Fruit fly (Drosophila melanogaster): ENCODE results near the gene CG31909.
A peak's percentile ranks its signal among the peaks of the same experiment; 100 is the strongest.

CG31909 gene

DNA sequence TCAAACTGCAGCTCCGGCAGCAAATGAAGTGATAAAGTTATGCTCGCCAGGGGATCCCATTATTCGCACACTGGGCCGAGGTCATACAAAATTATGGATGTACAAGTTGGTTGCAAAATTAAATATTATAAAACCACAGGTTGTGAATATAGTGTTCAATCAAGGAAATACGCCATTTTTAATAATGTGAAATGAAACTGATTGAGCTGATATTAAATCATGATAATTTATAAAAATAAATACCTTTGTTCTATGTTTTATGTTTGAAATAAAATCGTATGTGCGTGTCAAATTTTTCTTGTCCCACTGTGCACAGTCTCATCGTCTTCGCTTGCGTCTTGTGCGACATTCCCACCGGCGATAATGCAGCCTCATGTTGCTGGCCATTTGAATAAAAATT, 38.6 kb downstream of the CG31909 start (continued):
- TF ChIP-seq Dbx (GFP tag; IDR thresholded peaks at IDR 0.05), result no peak
- peak; percentile 54 for TF ChIP-seq fd64A (GFP tag; optimal IDR thresholded peaks at IDR 0.05)
- peak; percentile 19 for TF ChIP-seq gcm2 (GFP tag; optimal IDR thresholded peaks at IDR 0.05)
- TF ChIP-seq CG4404 (GFP tag; IDR thresholded peaks at IDR 0.05), result peak; percentile 86
- peak; percentile 57 for TF ChIP-seq CG16863 (GFP tag; optimal IDR thresholded peaks at IDR 0.05)
- TF ChIP-seq CG2678 (tag; optimal IDR thresholded peaks at IDR 0.05), result peak; percentile 79
- peak; percentile 57 for TF ChIP-seq CG10366 (GFP tag; IDR thresholded peaks at IDR 0.05)
- peak; percentile 79 for TF ChIP-seq CG30403 (GFP tag; optimal IDR thresholded peaks at IDR 0.05)
- peak; percentile 13 for TF ChIP-seq CG7745 (tag; optimal IDR thresholded peaks at IDR 0.05)
- peak; percentile 48; the same call in 1 of the 2 replicates for TF ChIP-seq Rx (GFP tag; IDR thresholded peaks at IDR 0.05)
- peak; percentile 61; the same call in 1 of the 3 replicates for TF ChIP-seq CG11093 (GFP tag; IDR thresholded peaks at IDR 0.05)
- TF ChIP-seq gfzf (GFP tag; optimal IDR thresholded peaks at IDR 0.05), result no peak
- TF ChIP-seq ranshi (GFP tag; IDR thresholded peaks at IDR 0.05), result peak; percentile 43
- peak; percentile 85 for TF ChIP-seq CG4424 (GFP tag; optimal IDR thresholded peaks at IDR 0.05)
- TF ChIP-seq Sox102F (GFP tag; optimal IDR thresholded peaks at IDR 0.05), result peak; percentile 84
- peak; percentile 57 for TF ChIP-seq cato (GFP tag; optimal IDR thresholded peaks at IDR 0.05; ENCODE audit: borderline replicate concordance)
- TF ChIP-seq zfh2 (GFP tag; optimal IDR thresholded peaks at IDR 0.05), result no peak
- peak; percentile 71 for TF ChIP-seq tap (tag; optimal IDR thresholded peaks at IDR 0.05)
- TF ChIP-seq Asciz (GFP tag; optimal IDR thresholded peaks at IDR 0.05), result peak; percentile 75
- TF ChIP-seq CG12071 (GFP tag; optimal IDR thresholded peaks at IDR 0.05), result no peak
- TF ChIP-seq CG9932 (GFP tag; IDR thresholded peaks at IDR 0.05), result no peak
- TF ChIP-seq CG13123 (GFP tag; optimal IDR thresholded peaks at IDR 0.05), result no peak
- TF ChIP-seq CG17829 (tag; optimal IDR thresholded peaks at IDR 0.05), result peak; percentile 87
- TF ChIP-seq CG16779 (GFP tag; IDR thresholded peaks at IDR 0.05), result no peak
- peak; percentile 41 for TF ChIP-seq CrebB (tag; optimal IDR thresholded peaks at IDR 0.05)
- peak; percentile 34 for TF ChIP-seq CG12299 (tag; optimal IDR thresholded peaks at IDR 0.05)
- TF ChIP-seq lbe (GFP tag; optimal IDR thresholded peaks at IDR 0.05), result no peak
- TF ChIP-seq repo (GFP tag; optimal IDR thresholded peaks at IDR 0.05), result no peak
- TF ChIP-seq ara (GFP tag; IDR thresholded peaks at IDR 0.05), result peak; percentile 75
- no peak for TF ChIP-seq CG4282 (GFP tag; optimal IDR thresholded peaks at IDR 0.05)
- peak; percentile 53 for TF ChIP-seq CG12942 (GFP tag; optimal IDR thresholded peaks at IDR 0.05)
- TF ChIP-seq MTF-1 (GFP tag; optimal IDR thresholded peaks at IDR 0.05; ENCODE audit: borderline replicate concordance), result peak; percentile 49
- no peak for TF ChIP-seq luna (GFP tag; optimal IDR thresholded peaks at IDR 0.05)
- peak; percentile 47 for TF ChIP-seq CG12104 (GFP tag; optimal IDR thresholded peaks at IDR 0.05)
- peak; percentile 84 for TF ChIP-seq gcm (GFP tag; optimal IDR thresholded peaks at IDR 0.05)
- no peak for TF ChIP-seq Poxn (GFP tag; IDR thresholded peaks at IDR 0.05)
- 0 out of 3 replicates have a peak, but pooled peaks have one; percentile 45 for TF ChIP-seq CG14860 (GFP tag; IDR thresholded peaks at IDR 0.05; ENCODE audit: partially characterized antibody)
- peak; percentile 74 for TF ChIP-seq row (GFP tag; IDR thresholded peaks at IDR 0.05)
- TF ChIP-seq peb (GFP tag; IDR thresholded peaks at IDR 0.05), result peak; percentile 67
- no peak for TF ChIP-seq CG13287 (GFP tag; IDR thresholded peaks at IDR 0.05; ENCODE audit: partially characterized antibody)
- TF ChIP-seq CG8290 (GFP tag; optimal IDR thresholded peaks at IDR 0.05), result peak; percentile 70
- peak in 1 of 2 experiments; percentile 61 for TF ChIP-seq CG8290 (tag; optimal IDR thresholded peaks at IDR 0.05)
- TF ChIP-seq eve (GFP tag; optimal IDR thresholded peaks at IDR 0.05), result peak; percentile 19 to 91
- TF ChIP-seq Chrac-16 (GFP tag; optimal IDR thresholded peaks at IDR 0.05), result peak; percentile 80
- TF ChIP-seq CG18619 (GFP tag; optimal IDR thresholded peaks at IDR 0.05), result peak; percentile 44
- peak; percentile 43 for TF ChIP-seq chn (GFP tag; optimal IDR thresholded peaks at IDR 0.05)
- peak; percentile 40; the same call in 1 of the 2 replicates for TF ChIP-seq ssp (GFP tag; IDR thresholded peaks at IDR 0.05)
- no peak for TF ChIP-seq Fer2 (tag; optimal IDR thresholded peaks at IDR 0.05)
- peak; percentile 73 for TF ChIP-seq fd102C (GFP tag; optimal IDR thresholded peaks at IDR 0.05)
- TF ChIP-seq HLH3B (GFP tag; IDR thresholded peaks at IDR 0.05), result peak; percentile 62
- TF ChIP-seq tio (GFP tag; optimal IDR thresholded peaks at IDR 0.05), result peak; percentile 70
- peak; percentile 25 for TF ChIP-seq en (GFP tag; optimal IDR thresholded peaks at IDR 0.05)
